Fruit fly (Drosophila melanogaster) whole organism, embryonic: ENCODE results near the gene CG1575.

ENCODE experiments used
- BEAF-32 ChIP-seq: fragments of 200-800 bp; sonication (Bioruptor generic); optimal IDR thresholded peaks from 3 replicates; lab custom pipeline; 2017; ENCODE audit warnings: missing biosample characterization, missing genetic modification characterization, mild to moderate bottlenecking, moderate library complexity, missing genetic modification reagents
- C15 ChIP-seq: fragments of 200-800 bp; sonication (Bioruptor generic); IDR thresholded peaks from 3 replicates; pipeline ENCODE4 v1.3.6; 2022; ENCODE audit warnings: missing biosample characterization, missing genetic modification characterization
- CG10209 ChIP-seq: fragments of 200-800 bp; sonication (Bioruptor generic); optimal IDR thresholded peaks from 3 replicates; lab custom pipeline; 2017; ENCODE audit warnings: missing biosample characterization, mild to moderate bottlenecking, missing genetic modification characterization, missing genetic modification reagents
- CG10543 ChIP-seq: fragments of 200-800 bp; sonication (Bioruptor generic); optimal IDR thresholded peaks from 3 replicates; lab custom pipeline; 2017; ENCODE audit warnings: missing biosample characterization, mild to moderate bottlenecking, missing genetic modification characterization, moderate library complexity
- CG11696 ChIP-seq: fragments of 200-800 bp; sonication (Bioruptor generic); IDR thresholded peaks from 2 replicates; pipeline ENCODE4 v1.3.6; 2022; ENCODE audit warnings: missing biosample characterization, missing genetic modification characterization
- CG11723 ChIP-seq: fragments of 200-800 bp; sonication (Bioruptor generic); optimal IDR thresholded peaks from 2 replicates; lab custom pipeline; 2017; ENCODE audit warnings: missing biosample characterization, mild to moderate bottlenecking, missing genetic modification characterization
- CG12155 ChIP-seq: fragments of 200-800 bp; sonication (Bioruptor generic); optimal IDR thresholded peaks from 3 replicates; lab custom pipeline; 2016; ENCODE audit warnings: missing biosample characterization, missing genetic modification characterization
- CG12299 ChIP-seq: fragments of 200-800 bp; sonication (Bioruptor generic); optimal IDR thresholded peaks from 2 replicates; lab custom pipeline; 2018; ENCODE audit warnings: missing biosample characterization, mild to moderate bottlenecking, missing genetic modification characterization
- CG13424 ChIP-seq: fragments of 200-800 bp; sonication (Bioruptor generic); optimal IDR thresholded peaks from 2 replicates; lab custom pipeline; 2019; ENCODE audit warnings: missing biosample characterization, mild to moderate bottlenecking, missing genetic modification characterization, moderate library complexity
- CG17361 ChIP-seq: fragments of 200-800 bp; sonication (Bioruptor generic); IDR thresholded peaks from 3 replicates; pipeline ENCODE4 v1.3.6; 2022; ENCODE audit warnings: missing biosample characterization, missing genetic modification characterization
- CG17612 ChIP-seq: fragments of 200-800 bp; sonication (Bioruptor generic); IDR thresholded peaks from 2 replicates; pipeline ENCODE4 v1.3.6; 2022; ENCODE audit warnings: missing biosample characterization, missing genetic modification characterization
- CG18619 ChIP-seq: fragments of 200-800 bp; sonication (Bioruptor generic); optimal IDR thresholded peaks from 3 replicates; lab custom pipeline; 2017; ENCODE audit warnings: missing biosample characterization, mild to moderate bottlenecking, missing genetic modification characterization
- CG2889 ChIP-seq: fragments of 200-800 bp; sonication (Bioruptor generic); IDR thresholded peaks from 3 replicates; pipeline ENCODE4 v1.3.6; 2022; ENCODE audit warnings: missing biosample characterization, missing genetic modification characterization
- CG30020 ChIP-seq: fragments of 200-800 bp; optimal IDR thresholded peaks from 2 replicates; lab custom pipeline; 2019; ENCODE audit warnings: missing biosample characterization, mild to moderate bottlenecking, missing genetic modification characterization, moderate library complexity
- CG30403 ChIP-seq: fragments of 200-800 bp; sonication (Bioruptor generic); optimal IDR thresholded peaks from 3 replicates; lab custom pipeline; 2016; ENCODE audit warnings: missing biosample characterization, missing genetic modification characterization
- CG3995 ChIP-seq: fragments of 200-800 bp; sonication (Bioruptor generic); optimal IDR thresholded peaks from 3 replicates; lab custom pipeline; 2016; ENCODE audit warnings: missing biosample characterization, missing genetic modification characterization
- CG6689 ChIP-seq: fragments of 200-800 bp; sonication (Bioruptor generic); IDR thresholded peaks from 2 replicates; pipeline ENCODE4 v1.3.6; 2022; ENCODE audit warnings: missing biosample characterization, missing genetic modification characterization
- CG8290 ChIP-seq, 3 experiments: fragments of 200-800 bp; sonication (Bioruptor generic); optimal IDR thresholded peaks; 2 replicates each; lab custom pipeline; 2016 to 2019; ENCODE audit warnings: missing biosample characterization in 3 of 3, missing genetic modification characterization in 3 of 3, mild to moderate bottlenecking in 2 of 3, moderate library complexity in 1 of 3
- CG8765 ChIP-seq: fragments of 200-800 bp; sonication (Bioruptor generic); IDR thresholded peaks from 2 replicates; pipeline ENCODE4 v1.3.6; 2022; ENCODE audit warnings: missing biosample characterization, missing genetic modification characterization
- CG8944 ChIP-seq: fragments of 200-800 bp; sonication (Bioruptor generic); optimal IDR thresholded peaks from 3 replicates; lab custom pipeline; 2016; ENCODE audit warnings: missing biosample characterization, missing genetic modification characterization
- CG9215 ChIP-seq: fragments of 200-800 bp; sonication (Bioruptor generic); IDR thresholded peaks from 2 replicates; pipeline ENCODE4 v1.3.6; 2022; ENCODE audit warnings: missing biosample characterization, missing genetic modification characterization
- Dfd ChIP-seq, 2 experiments: fragments of >200 bp; optimal IDR thresholded peaks; 2 replicates each; lab custom pipeline; 2017; ENCODE audit warnings: missing biosample characterization in 2 of 2, missing genetic modification characterization in 2 of 2
- H2.0 ChIP-seq: fragments of 200-800 bp; sonication (Bioruptor generic); IDR thresholded peaks from 2 replicates; pipeline ENCODE4 v1.3.6; 2022; ENCODE audit warnings: missing biosample characterization, missing genetic modification characterization
- Hr39 ChIP-seq: fragments of >200 bp; optimal IDR thresholded peaks from 2 replicates; lab custom pipeline; 2017
- Hr51 ChIP-seq, 2 experiments: fragments of 200-800 bp; sonication (Bioruptor generic); optimal IDR thresholded peaks; 2 replicates in 1 of 2; 3 replicates in 1 of 2; lab custom pipeline; 2016 to 2018; ENCODE audit warnings: missing biosample characterization in 2 of 2, missing genetic modification characterization in 2 of 2, mild to moderate bottlenecking in 1 of 2, moderate library complexity in 1 of 2
- Med ChIP-seq: fragments of 200-800 bp; sonication (Bioruptor generic); peaks from one replicate; lab custom pipeline; 2016; ENCODE audit warnings: missing biosample characterization, missing genetic modification characterization, mild to moderate bottlenecking, inconsistent platforms, moderate library complexity
- Oli ChIP-seq: fragments of 200-800 bp; sonication (Bioruptor generic); optimal IDR thresholded peaks from 2 replicates; lab custom pipeline; 2018; ENCODE audit warnings: missing biosample characterization, mild to moderate bottlenecking, missing genetic modification characterization, moderate library complexity
- Pdp1 ChIP-seq, 2 experiments: fragments of 200-800 bp; sonication (Bioruptor generic); optimal IDR thresholded peaks; 3 replicates each; lab custom pipeline; 2016; ENCODE audit warnings: missing biosample characterization in 2 of 2, missing genetic modification characterization in 2 of 2, mild to moderate bottlenecking in 1 of 2, moderate library complexity in 1 of 2
- Taf1 ChIP-seq: fragments of 200-800 bp; sonication (Bioruptor generic); IDR thresholded peaks from 2 replicates; pipeline ENCODE4 v1.3.6; 2022; ENCODE audit warnings: missing biosample characterization, missing genetic modification characterization
- bbx ChIP-seq: fragments of 200-800 bp; sonication (Bioruptor generic); IDR thresholded peaks from 2 replicates; pipeline ENCODE4 v1.3.6; 2022; ENCODE audit warnings: missing biosample characterization, missing genetic modification characterization; ENCODE audit not compliant: partially characterized antibody
- bcd ChIP-seq: fragments of 200-800 bp; sonication (Bioruptor generic); optimal IDR thresholded peaks from 2 replicates; lab custom pipeline; 2017; ENCODE audit warnings: missing biosample characterization, mild to moderate bottlenecking, missing genetic modification characterization
- bigmax ChIP-seq: fragments of 200-800 bp; sonication (Bioruptor generic); optimal IDR thresholded peaks from 2 replicates; lab custom pipeline; 2018; ENCODE audit warnings: missing biosample characterization, mild to moderate bottlenecking, missing genetic modification characterization
- bowl ChIP-seq: fragments of 200-800 bp; sonication (Bioruptor generic); IDR thresholded peaks from 2 replicates; pipeline ENCODE4 v1.3.6; 2022; ENCODE audit warnings: missing biosample characterization, missing genetic modification characterization
- dan ChIP-seq: fragments of 200-800 bp; sonication (Bioruptor generic); IDR thresholded peaks from 2 replicates; pipeline ENCODE4 v1.3.6; 2022; ENCODE audit warnings: missing biosample characterization, missing genetic modification characterization
- ems ChIP-seq: fragments of 200-800 bp; sonication (Bioruptor generic); optimal IDR thresholded peaks from 3 replicates; lab custom pipeline; 2016; ENCODE audit warnings: missing biosample characterization, missing genetic modification characterization
- hb ChIP-seq: fragments of 200-800 bp; sonication (Bioruptor generic); IDR thresholded peaks from 3 replicates; pipeline ENCODE4 v1.3.6; 2022; ENCODE audit warnings: missing biosample characterization, missing genetic modification characterization; ENCODE audit not compliant: partially characterized antibody
- mirr ChIP-seq: fragments of 200-800 bp; sonication (Bioruptor generic); optimal IDR thresholded peaks from 3 replicates; lab custom pipeline; 2018; ENCODE audit warnings: missing biosample characterization, mild to moderate bottlenecking, missing genetic modification characterization
- odd ChIP-seq: fragments of 200-800 bp; sonication (Bioruptor generic); optimal IDR thresholded peaks from 2 replicates; lab custom pipeline; 2017; ENCODE audit warnings: missing biosample characterization, mild to moderate bottlenecking, missing genetic modification characterization
- otp ChIP-seq: fragments of 200-800 bp; sonication (Bioruptor generic); IDR thresholded peaks from 3 replicates; pipeline ENCODE4, ENCODE4 v1.3.6; 2022; ENCODE audit warnings: missing biosample characterization, missing genetic modification characterization
- pb ChIP-seq: fragments of 200-800 bp; sonication (Bioruptor generic); optimal IDR thresholded peaks from 3 replicates; lab custom pipeline; 2016; ENCODE audit warnings: missing biosample characterization, missing genetic modification characterization
- slou ChIP-seq: fragments of 200-800 bp; sonication (Bioruptor generic); optimal IDR thresholded peaks from 3 replicates; lab custom pipeline; 2016; ENCODE audit warnings: missing biosample characterization, missing genetic modification characterization
- sob ChIP-seq: fragments of 200-800 bp; sonication (Bioruptor generic); IDR thresholded peaks from 2 replicates; pipeline ENCODE4 v1.3.6; 2022; ENCODE audit warnings: missing biosample characterization, missing genetic modification characterization
- tin ChIP-seq: fragments of 200-800 bp; sonication (Bioruptor generic); optimal IDR thresholded peaks from 3 replicates; lab custom pipeline; 2016; ENCODE audit warnings: missing biosample characterization, missing genetic modification characterization
- tll ChIP-seq, 2 experiments: fragments of 200-800 bp in 1 of 2; fragments of >200 bp in 1 of 2; sonication (Bioruptor generic) in 1 of 2; optimal IDR thresholded peaks; 2 replicates each; lab custom pipeline; 2017 to 2019; ENCODE audit warnings: missing biosample characterization in 2 of 2, missing genetic modification characterization in 2 of 2, mild to moderate bottlenecking in 1 of 2, moderate library complexity in 1 of 2
- trem ChIP-seq: fragments of 200-800 bp; optimal IDR thresholded peaks from 3 replicates; lab custom pipeline; 2019; ENCODE audit warnings: missing biosample characterization, mild to moderate bottlenecking, missing genetic modification characterization, moderate library complexity
- twi ChIP-seq: fragments of 200-800 bp; optimal IDR thresholded peaks from 2 replicates; lab custom pipeline; 2019; ENCODE audit warnings: missing biosample characterization, mild to moderate bottlenecking, missing genetic modification characterization, moderate library complexity
- unpg ChIP-seq: fragments of 200-800 bp; sonication (Bioruptor generic); optimal IDR thresholded peaks from 3 replicates; lab custom pipeline; 2018; ENCODE audit warnings: missing biosample characterization, mild to moderate bottlenecking, missing genetic modification characterization, moderate library complexity
- yki ChIP-seq: fragments of >200 bp; optimal IDR thresholded peaks from 3 replicates; lab custom pipeline; 2018
- z ChIP-seq: fragments of 200-800 bp; sonication (Bioruptor generic); IDR thresholded peaks from 3 replicates; pipeline ENCODE4 v1.3.6; 2022; ENCODE audit warnings: missing biosample characterization, missing genetic modification characterization
- zfh1 ChIP-seq: fragments of 200-800 bp; sonication (Bioruptor generic); IDR thresholded peaks from 3 replicates; pipeline ENCODE4 v1.3.6; 2022; ENCODE audit warnings: missing biosample characterization, missing genetic modification characterization

CG1575 gene

dm6 chrX:8092075-8092682 is 24.6 kb upstream of the CG1575 start (continued):
- TF ChIP-seq bigmax (no peak), unpg (GFP tag; lab: Kevin White, UChicago) (peak; percentile 94), ems (peak; percentile 77), Dfd (GFP tag; optimal IDR thresholded peaks at IDR 0.05; lab: Kevin White, UChicago) (no peak), CG30403 (GFP tag; lab: Kevin White, UChicago) (peak; percentile 95), CG8944 (GFP tag; lab: Kevin White, UChicago) (peak; percentile 76), twi (tag; lab: Kevin White, UChicago) (peak; percentile 90), CG10543 (GFP tag; lab: Kevin White, UChicago) (peak; percentile 97), CG8765 (GFP tag; lab: Robert Waterston, UW) (peak; percentile 40; the same call in 1 of the 2 replicates), Hr39 (lab: Kevin White, UChicago) (no peak), bcd (GFP tag; lab: Kevin White, UChicago) (peak; percentile 95), BEAF-32 (GFP tag; lab: Kevin White, UChicago) (peak; percentile 6), Oli (peak; percentile 96), slou (GFP tag; lab: Kevin White, UChicago) (peak; percentile 94), CG12155 (GFP tag; lab: Kevin White, UChicago) (peak; percentile 86), CG8290 (GFP tag; optimal IDR thresholded peaks at IDR 0.05; lab: Kevin White, UChicago) (peak; percentile 84), CG8290 (tag; optimal IDR thresholded peaks at IDR 0.05; lab: Kevin White, UChicago) (peak; percentile 44 to 77), C15 (GFP tag; lab: Robert Waterston, UW) (peak; percentile 69), CG2889 (GFP tag; lab: Robert Waterston, UW) (peak; percentile 82), CG9215 (peak; percentile 92), CG6689 (peak; percentile 93), CG17612 (peak; percentile 51; the same call in 1 of the 2 replicates), CG11696 (GFP tag; lab: Robert Waterston, UW) (peak; percentile 57; the same call in 1 of the 2 replicates), z (GFP tag; lab: Robert Waterston, UW) (peak; percentile 48; the same call in 1 of the 3 replicates), mirr (GFP tag; lab: Kevin White, UChicago) (peak; percentile 77), trem (peak; percentile 88), Med (GFP tag; lab: Kevin White, UChicago) (peak; percentile 86), CG13424 (tag; lab: Kevin White, UChicago) (peak; percentile 98), CG18619 (peak; percentile 95), bbx (GFP tag; lab: Robert Waterston, UW) (no peak), yki (peak; percentile 34), tll (GFP tag; optimal IDR thresholded peaks at IDR 0.05; lab: Kevin White, UChicago) (no peak), Taf1 (GFP tag; lab: Robert Waterston, UW) (peak; percentile 88), CG30020 (tag; lab: Kevin White, UChicago) (peak; percentile 79), Pdp1 (GFP tag; optimal IDR thresholded peaks at IDR 0.05; lab: Kevin White, UChicago) (peak; percentile 75 to 89), Hr51 (GFP tag; optimal IDR thresholded peaks at IDR 0.05; lab: Kevin White, UChicago) (peak; percentile 80 to 97), sob (GFP tag; lab: Robert Waterston, UW) (peak; percentile 92), otp (GFP tag; lab: Robert Waterston, UW) (peak; percentile 65; the same call in 2 of the 3 replicates), CG17361 (GFP tag; lab: Robert Waterston, UW) (peak; percentile 97), pb (GFP tag; lab: Kevin White, UChicago) (peak; percentile 61), bowl (GFP tag; lab: Robert Waterston, UW) (peak; percentile 64; the same call in 1 of the 2 replicates), H2.0 (GFP tag; lab: Robert Waterston, UW) (peak; percentile 88), odd (GFP tag; lab: Kevin White, UChicago) (peak; percentile 93), CG10209 (GFP tag; lab: Kevin White, UChicago) (peak; percentile 95), dan (GFP tag; lab: Robert Waterston, UW) (no peak; the same call in 1 of the 2 replicates), CG12299 (peak; percentile 95), CG3995 (GFP tag; lab: Kevin White, UChicago) (peak; percentile 37), CG11723 (GFP tag; lab: Kevin White, UChicago) (peak; percentile 92), hb (no peak), tin (peak; percentile 93), zfh1 (GFP tag; lab: Robert Waterston, UW) (peak; percentile 88; the same call in 2 of the 3 replicates)
